Fruit fly (Drosophila melanogaster): ENCODE measurements around the gene IntS2.

DNA sequence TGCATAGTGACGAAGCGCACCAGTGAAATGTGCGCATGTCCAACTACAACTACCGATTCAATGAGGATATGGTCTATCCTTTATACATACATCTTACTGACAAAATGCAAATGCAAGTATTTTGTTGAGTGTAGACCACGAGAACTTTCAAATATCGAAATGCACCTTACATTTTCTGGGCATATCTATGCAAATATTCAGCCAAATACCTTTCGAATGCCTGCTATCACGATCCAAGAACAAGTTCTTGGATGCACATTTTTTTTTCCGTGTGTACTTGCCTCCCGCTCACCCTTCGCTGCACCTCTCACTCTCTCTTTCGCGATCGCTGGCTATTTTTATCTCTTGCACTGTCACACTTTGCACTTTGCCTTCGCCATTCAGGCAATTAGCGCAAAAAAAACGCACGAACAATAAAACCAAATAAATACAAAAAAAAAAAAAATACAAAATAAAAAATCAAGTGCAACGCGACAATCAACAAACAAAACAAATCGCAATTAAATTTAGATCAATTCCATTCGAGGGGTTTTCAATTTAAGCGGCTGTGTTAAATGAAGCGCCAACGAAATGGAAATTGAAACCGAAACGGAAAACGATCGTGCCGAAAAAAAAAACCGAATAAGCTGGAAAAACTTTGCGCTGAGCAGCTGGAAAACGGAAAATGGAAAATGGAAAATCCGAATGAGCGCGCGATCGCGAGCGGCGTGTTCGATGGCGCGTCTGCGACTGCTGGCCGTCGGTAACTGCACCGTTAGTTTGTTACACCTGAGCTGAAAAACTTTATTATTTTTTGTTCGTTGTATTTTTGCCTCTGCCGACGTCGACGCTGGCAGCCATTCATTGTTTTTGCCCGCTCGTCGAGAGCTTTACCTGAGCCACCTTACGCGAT, 37.6 kb upstream of the IntS2 start:
- TF ChIP-seq Hr39 (GFP tag; optimal IDR thresholded peaks at IDR 0.05) (no peak), CG9139 (GFP tag; optimal IDR thresholded peaks at IDR 0.05) (peak; percentile 17), Sox15 (GFP tag; optimal IDR thresholded peaks at IDR 0.05) (no peak), CG6276 (GFP tag; optimal IDR thresholded peaks at IDR 0.05) (no peak), Smox (GFP tag; optimal IDR thresholded peaks at IDR 0.05) (no peak), cyc (GFP tag; optimal IDR thresholded peaks at IDR 0.05) (no peak), CG6854 (GFP tag; optimal IDR thresholded peaks at IDR 0.05) (no peak), svp (GFP tag) (peak; percentile 60), Eip78C (GFP tag) (peak; percentile 16), CG11762 (GFP tag; optimal IDR thresholded peaks at IDR 0.05; ENCODE audit: insufficient read depth) (no peak), topi (GFP tag; optimal IDR thresholded peaks at IDR 0.05) (no peak), fkh (GFP tag; optimal IDR thresholded peaks at IDR 0.05) (no peak)

Data from whole organism, prepupa.